Worm (Caenorhabditis elegans): ENCODE results near the gene ZK938.11.

DNA sequence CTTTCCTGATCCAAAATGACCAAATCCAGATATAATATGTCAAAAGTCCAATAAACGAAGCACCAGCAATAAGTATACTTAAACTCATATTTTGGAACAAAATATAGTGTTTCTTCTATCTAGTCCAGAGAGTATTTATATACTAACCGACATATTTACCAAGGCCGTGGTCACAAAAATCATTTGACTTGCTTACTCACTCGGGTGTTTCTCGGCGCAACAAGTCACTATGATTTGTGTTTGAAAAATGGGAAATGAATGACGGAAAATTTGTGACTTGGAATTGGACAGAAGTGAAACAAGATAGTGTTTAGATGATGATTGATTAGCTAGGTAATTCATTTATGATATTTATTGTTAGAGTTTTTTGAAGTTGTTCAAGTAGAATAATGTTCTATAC, 40.0 kb downstream of the ZK938.11 start, which contains the start of gene cyp-13A5:
- TF ChIP-seq ztf-11 (tag; optimal IDR thresholded peaks at IDR 0.05) (no peak), skn-1 (tag; optimal IDR thresholded peaks at IDR 0.05) (no peak), hlh-4 (tag; optimal IDR thresholded peaks at IDR 0.05) (no peak), irx-1 (tag; optimal IDR thresholded peaks at IDR 0.05) (no peak), snu-23 (GFP tag; optimal IDR thresholded peaks at IDR 0.05) (peak; percentile 56)
